Worm (Caenorhabditis elegans): ENCODE measurements around the gene K09G1.2.
A peak's percentile ranks its signal among the peaks of the same experiment; 100 is the strongest.

Gene K09G1.2

DNA sequence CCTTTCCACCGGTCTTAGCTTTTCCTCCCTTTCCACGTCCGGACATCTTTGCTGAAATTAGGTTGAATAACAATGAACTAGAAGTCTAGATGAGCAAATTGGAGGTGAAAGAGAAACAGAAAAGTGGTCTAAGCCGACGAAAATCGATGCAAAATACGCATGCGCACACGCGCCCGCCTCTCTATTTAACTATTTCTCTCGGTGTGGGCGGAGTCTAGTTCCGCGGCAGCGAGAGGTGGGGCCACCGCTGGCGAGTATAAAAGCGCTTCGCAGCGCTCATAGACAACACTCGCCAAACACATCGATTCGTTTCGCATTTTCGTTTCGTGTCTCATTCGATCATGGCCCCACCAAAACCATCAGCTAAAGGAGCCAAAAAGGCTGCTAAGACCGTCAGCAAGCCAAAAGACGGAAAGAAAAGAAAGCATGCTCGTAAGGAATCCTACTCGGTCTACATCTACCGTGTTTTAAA is 45.1 kb upstream of the K09G1.2 start, which contains the start of the genes his-35 and his-41 (continued):
- no peak for TF ChIP-seq unc-39 (tag; optimal IDR thresholded peaks at IDR 0.05)
- TF ChIP-seq egl-27 (tag; optimal IDR thresholded peaks at IDR 0.05) = no peak
- no peak for TF ChIP-seq nhr-67 (tag; optimal IDR thresholded peaks at IDR 0.05)
- TF ChIP-seq elt-2 (tag; optimal IDR thresholded peaks at IDR 0.05) = no peak
- TF ChIP-seq tbx-2 (tag; optimal IDR thresholded peaks at IDR 0.05) = peak; percentile 16
- peak; percentile 24 for TF ChIP-seq snpc-4 (tag; optimal IDR thresholded peaks at IDR 0.05)
- TF ChIP-seq nhr-43 (tag; optimal IDR thresholded peaks at IDR 0.05; ENCODE audit: poor library complexity, severe bottlenecking) = peak; percentile 15
- TF ChIP-seq aly-2 (tag; optimal IDR thresholded peaks at IDR 0.05) = no peak
- TF ChIP-seq ceh-82 (tag; optimal IDR thresholded peaks at IDR 0.05) = no peak
- no peak for TF ChIP-seq R02D3.7 (tag; optimal IDR thresholded peaks at IDR 0.05)
- peak; percentile 41 for TF ChIP-seq jun-1 (tag; optimal IDR thresholded peaks at IDR 0.05)

- TF ChIP-seq ama-1 (optimal IDR thresholded peaks at IDR 0.05) (peak; percentile 48), elt-1 (tag; optimal IDR thresholded peaks at IDR 0.05) (no peak), jun-1 (tag; optimal IDR thresholded peaks at IDR 0.05) (no peak)
Measured at ce11 chrV:9546042-9546581, 44.3 kb upstream of the K09G1.2 start, which contains the start of gene C50F4.6. C50F4.6 (plus strand) TSS chrV:9546092.

DNA sequence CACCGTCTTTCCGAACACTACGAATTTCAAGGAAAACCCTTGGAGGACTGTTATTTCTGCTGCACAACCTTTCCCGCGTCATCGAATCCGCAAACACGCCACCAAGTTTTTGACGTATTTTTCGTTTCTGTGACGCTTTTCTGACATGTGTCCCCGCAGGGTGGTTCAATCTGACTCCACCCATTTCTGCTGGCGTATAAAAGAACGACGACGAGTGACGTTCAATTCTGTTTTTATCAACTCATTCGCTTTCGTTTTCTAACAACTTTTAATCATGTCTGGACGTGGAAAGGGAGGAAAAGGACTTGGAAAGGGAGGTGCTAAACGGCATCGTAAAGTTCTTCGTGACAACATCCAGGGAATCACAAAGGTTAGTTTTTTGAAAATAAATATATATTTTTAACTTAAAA is 43.6 kb upstream of the K09G1.2 start, which contains the start of gene his-37:
his-37 (plus strand) TSS at position 246 of the 410 bp plus-strand sequence.
- TF ChIP-seq jun-1 (tag; optimal IDR thresholded peaks at IDR 0.05) (peak; percentile 98), nfya-1 (tag; optimal IDR thresholded peaks at IDR 0.05; ENCODE audit: insufficient read depth) (peak; percentile 98), nhr-23 (tag; optimal IDR thresholded peaks at IDR 0.05) (peak; percentile 100), lsy-12 (tag; optimal IDR thresholded peaks at IDR 0.05) (peak; percentile 99), ceh-9 (tag; optimal IDR thresholded peaks at IDR 0.05) (no peak), elt-1 (tag; optimal IDR thresholded peaks at IDR 0.05) (peak; percentile 88), aly-2 (tag; optimal IDR thresholded peaks at IDR 0.05) (peak; percentile 64), nhr-43 (tag; optimal IDR thresholded peaks at IDR 0.05; ENCODE audit: poor library complexity, severe bottlenecking) (peak; percentile 98), unc-39 (tag; optimal IDR thresholded peaks at IDR 0.05) (no peak), ceh-82 (tag; optimal IDR thresholded peaks at IDR 0.05) (peak; percentile 92), nhr-67 (tag; optimal IDR thresholded peaks at IDR 0.05) (no peak), ZK546.5 (tag; optimal IDR thresholded peaks at IDR 0.05) (peak; percentile 44), fkh-2 (tag; optimal IDR thresholded peaks at IDR 0.05) (peak; percentile 73), ztf-4 (tag; optimal IDR thresholded peaks at IDR 0.05) (peak; percentile 91), sea-2 (GFP tag; optimal IDR thresholded peaks at IDR 0.05) (peak; percentile 94), hmg-11 (tag; optimal IDR thresholded peaks at IDR 0.05) (peak; percentile 91), egl-27 (tag; optimal IDR thresholded peaks at IDR 0.05) (peak; percentile 90), nhr-237 (tag; optimal IDR thresholded peaks at IDR 0.05) (no peak), nhr-12 (tag; optimal IDR thresholded peaks at IDR 0.05) (no peak), nhr-77 (tag; optimal IDR thresholded peaks at IDR 0.05) (peak; percentile 92), nhr-28 (tag; optimal IDR thresholded peaks at IDR 0.05) (peak; percentile 71), elt-2 (tag; optimal IDR thresholded peaks at IDR 0.05) (peak; percentile 94), ceh-28 (tag; optimal IDR thresholded peaks at IDR 0.05) (peak; percentile 92), egl-5 (tag; optimal IDR thresholded peaks at IDR 0.05) (peak; percentile 87), lin-39 (tag; optimal IDR thresholded peaks at IDR 0.05) (peak; percentile 97), daf-12 (tag; optimal IDR thresholded peaks at IDR 0.05) (no peak), fkh-10 (GFP tag; optimal IDR thresholded peaks at IDR 0.05) (peak; percentile 99), ama-1 (optimal IDR thresholded peaks at IDR 0.05) (peak; percentile 88), mml-1 (tag; optimal IDR thresholded peaks at IDR 0.05) (no peak), fos-1 (tag; optimal IDR thresholded peaks at IDR 0.05) (peak; percentile 95), mdl-1 (tag; optimal IDR thresholded peaks at IDR 0.05) (peak; percentile 52), zag-1 (tag; optimal IDR thresholded peaks at IDR 0.05) (peak; percentile 86), snpc-4 (tag; optimal IDR thresholded peaks at IDR 0.05) (peak; percentile 96), elt-3 (tag; optimal IDR thresholded peaks at IDR 0.05) (peak; percentile 76 to 98 (median 96)), nhr-11 (tag; optimal IDR thresholded peaks at IDR 0.05) (peak; percentile 99), tbx-2 (tag; optimal IDR thresholded peaks at IDR 0.05) (peak; percentile 97), nhr-76 (tag; optimal IDR thresholded peaks at IDR 0.05) (peak; percentile 92), skn-1 (tag; optimal IDR thresholded peaks at IDR 0.05) (peak; percentile 89), eor-1 (tag; optimal IDR thresholded peaks at IDR 0.05) (peak; percentile 84 to 86), R02D3.7 (tag; optimal IDR thresholded peaks at IDR 0.05) (peak; percentile 89), ztf-11 (tag; optimal IDR thresholded peaks at IDR 0.05) (peak; percentile 40), nhr-25 (tag; optimal IDR thresholded peaks at IDR 0.05) (peak; percentile 100), pha-4 (tag; optimal IDR thresholded peaks at IDR 0.05) (peak; percentile 98), ceh-16 (tag; optimal IDR thresholded peaks at IDR 0.05) (peak; percentile 72), pqm-1 (tag; optimal IDR thresholded peaks at IDR 0.05) (peak; percentile 90), lin-15B (tag; optimal IDR thresholded peaks at IDR 0.05) (peak; percentile 95), unc-62 (GFP tag; optimal IDR thresholded peaks at IDR 0.05) (peak; percentile 97)

Data from whole organism, L3 larva.